Worm (Caenorhabditis elegans): Measurements from ENCODE around the gene lmtr-2.
A peak's percentile ranks its signal among the peaks of the same experiment; 100 is the strongest.

Gene lmtr-2

ce11 chrV:7995165-7995564 lies 15.7 kb downstream of the lmtr-2 start:
- TF ChIP-seq aha-1 (tag) (no peak), ceh-82 (tag; optimal IDR thresholded peaks at IDR 0.05) (no peak), unc-130 (GFP tag; optimal IDR thresholded peaks at IDR 0.05) (no peak), spr-1 (tag; optimal IDR thresholded peaks at IDR 0.05) (no peak), lin-38 (GFP tag; IDR thresholded peaks at IDR 0.05) (no peak), lsy-2 (tag; optimal IDR thresholded peaks at IDR 0.05) (no peak), mep-1 (tag; optimal IDR thresholded peaks at IDR 0.05) (no peak), daf-16 (GFP tag; optimal IDR thresholded peaks at IDR 0.05) (no peak), daf-16 (tag; optimal IDR thresholded peaks at IDR 0.05) (no peak), vab-7 (GFP tag; IDR thresholded peaks at IDR 0.05) (no peak), nhr-10 (tag; optimal IDR thresholded peaks at IDR 0.05) (no peak), nhr-111 (GFP tag; optimal IDR thresholded peaks at IDR 0.05) (no peak)

DNA sequence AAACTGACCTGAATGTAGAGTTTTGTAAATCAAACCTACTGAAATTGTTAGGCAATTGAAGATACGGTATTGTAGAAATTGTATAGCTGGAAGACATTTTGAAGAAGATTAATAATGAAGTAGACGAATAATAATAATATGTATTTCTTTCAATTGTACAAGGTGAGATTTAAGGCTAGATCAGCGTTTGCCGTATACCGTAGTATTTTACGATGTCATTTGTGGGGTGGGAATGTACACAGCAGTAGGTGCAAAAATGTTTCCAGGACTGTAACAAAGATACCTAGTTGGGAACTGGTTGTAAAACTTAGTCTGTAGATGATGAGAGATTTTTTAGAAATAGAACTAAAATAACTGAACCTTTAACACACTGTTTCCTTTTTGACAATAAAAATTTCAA lies 16.3 kb downstream of the lmtr-2 start, which contains the start of gene ceh-76:
Gene ceh-76 (minus strand): TSS at position 101 of the 400 bp plus-strand sequence.
- TF ChIP-seq zip-2 (tag; optimal IDR thresholded peaks at IDR 0.05) (no peak), sdz-12 (GFP tag; optimal IDR thresholded peaks at IDR 0.05) (no peak), mes-2 (tag; optimal IDR thresholded peaks at IDR 0.05; ENCODE audit: poor library complexity, severe bottlenecking) (no peak)

DNA sequence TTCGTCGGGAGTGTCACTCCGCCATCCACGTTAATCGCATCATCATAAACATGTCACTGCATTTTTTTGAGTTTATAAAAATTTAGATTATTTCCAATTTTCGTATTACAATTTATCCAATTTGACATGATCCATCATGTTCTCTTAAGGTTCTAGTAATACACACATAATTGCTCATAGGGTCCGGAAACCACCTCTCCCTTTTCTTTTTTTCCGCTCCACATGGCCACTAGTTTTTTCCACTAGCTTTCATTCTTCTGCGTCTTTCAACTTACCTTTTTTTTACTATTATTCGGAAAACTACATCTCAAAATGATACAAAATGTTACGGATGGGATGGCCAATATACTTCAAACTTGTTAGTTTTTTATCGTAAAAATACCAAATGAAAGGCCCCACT lies 25.0 kb downstream of the lmtr-2 start, which contains the start of gene Y97E10AL.1:
Gene Y97E10AL.1 (plus strand): TSS at position 301 of the 400 bp plus-strand sequence.
- TF ChIP-seq madf-5 (GFP tag; IDR thresholded peaks at IDR 0.05), result no peak
- no peak for TF ChIP-seq ceh-82 (tag; optimal IDR thresholded peaks at IDR 0.05)
- TF ChIP-seq nhr-111 (GFP tag; optimal IDR thresholded peaks at IDR 0.05), result no peak

- TF ChIP-seq mep-1 (tag; optimal IDR thresholded peaks at IDR 0.05) (peak; percentile 41), lsy-2 (tag; optimal IDR thresholded peaks at IDR 0.05) (peak; percentile 39 to 96), ceh-82 (tag; optimal IDR thresholded peaks at IDR 0.05) (no peak), pha-4 (GFP tag; IDR thresholded peaks at IDR 0.05) (no peak), pha-4 (tag; optimal IDR thresholded peaks at IDR 0.05) (peak; percentile 92), hlh-30 (tag; optimal IDR thresholded peaks at IDR 0.05; ENCODE audit: insufficient read depth) (peak; percentile 95), unc-130 (GFP tag; optimal IDR thresholded peaks at IDR 0.05) (no peak), unc-39 (tag; optimal IDR thresholded peaks at IDR 0.05) (no peak), ama-1 (optimal IDR thresholded peaks at IDR 0.05) (no peak), nhr-28 (tag; optimal IDR thresholded peaks at IDR 0.05) (peak; percentile 40), nhr-77 (tag; optimal IDR thresholded peaks at IDR 0.05) (peak; percentile 50), F44E2.7 (GFP tag; IDR thresholded peaks at IDR 0.05) (no peak), cey-2 (tag; optimal IDR thresholded peaks at IDR 0.05; ENCODE audit: borderline replicate concordance, insufficient read depth) (no peak), hlh-11 (tag; optimal IDR thresholded peaks at IDR 0.05) (peak; percentile 45), zag-1 (tag; optimal IDR thresholded peaks at IDR 0.05) (no peak), mxl-3 (GFP tag; optimal IDR thresholded peaks at IDR 0.05) (peak; percentile 11), ceh-62 (tag; optimal IDR thresholded peaks at IDR 0.05) (no peak), dmd-9 (GFP tag; IDR thresholded peaks at IDR 0.05) (no peak), lin-29 (GFP tag; IDR thresholded peaks at IDR 0.05) (no peak), lin-15B (tag; optimal IDR thresholded peaks at IDR 0.05) (no peak), nhr-102 (tag; optimal IDR thresholded peaks at IDR 0.05) (no peak), mes-2 (tag; optimal IDR thresholded peaks at IDR 0.05; ENCODE audit: poor library complexity, severe bottlenecking) (peak; percentile 46), nhr-41 (GFP tag; IDR thresholded peaks at IDR 0.05) (no peak), dpl-1 (GFP tag; optimal IDR thresholded peaks at IDR 0.05) (peak; percentile 21), Y75B8A.6 (GFP tag; IDR thresholded peaks at IDR 0.05) (no peak), dve-1 (tag; optimal IDR thresholded peaks at IDR 0.05; ENCODE audit: insufficient read depth) (peak; percentile 57), daf-16 (GFP tag; optimal IDR thresholded peaks at IDR 0.05) (no peak), daf-16 (tag; optimal IDR thresholded peaks at IDR 0.05) (peak; percentile 56), R02D3.7 (tag; optimal IDR thresholded peaks at IDR 0.05) (no peak), snpc-1.2 (GFP tag; IDR thresholded peaks at IDR 0.05) (no peak), pqm-1 (tag; optimal IDR thresholded peaks at IDR 0.05) (no peak), attf-4 (tag; optimal IDR thresholded peaks at IDR 0.05) (no peak)
Measured at ce11 chrV:7983381-7984052, 27.4 kb downstream of the lmtr-2 start, which contains the start of the genes natb-1 and abhd-12. Gene natb-1 (minus strand): TSS chrV:7983431. Gene abhd-12 (plus strand): TSS chrV:7983879.

Data from whole organism, L4 larva.